Worm (Caenorhabditis elegans) whole organism, L4/young adult: ENCODE results near the gene mlc-3.

ENCODE experiments used
- dao-5 ChIP-seq: sonication (generic microtip); optimal IDR thresholded peaks from 2 replicates; lab custom pipeline; 2016; ENCODE audit warnings: missing genotype, missing genetic modification characterization, moderate library complexity, missing compliant biosample characterization
- him-1 ChIP-seq: sonication (generic microtip); optimal IDR thresholded peaks from 2 replicates; lab custom pipeline; 2016; ENCODE audit warnings: missing genotype, missing genetic modification reagents, missing genetic modification characterization, missing compliant biosample characterization

ce11 chrIII:5584647-5585046 is 19.8 kb downstream of the mlc-3 start, which contains the start of gene F56D2.3:
- TF ChIP-seq him-1 (tag; lab: Kevin White, UChicago) (no peak), dao-5 (tag; lab: Kevin White, UChicago) (no peak)
